Fruit fly (Drosophila melanogaster) whole organism, embryonic: ENCODE results near the gene mia.

ENCODE experiments used
- B-H1 ChIP-seq: fragments of 200-800 bp; sonication (Bioruptor generic); IDR thresholded peaks from 3 replicates; pipeline ENCODE4 v1.3.6; 2022; ENCODE audit warnings: missing biosample characterization, missing genetic modification characterization
- CG12155 ChIP-seq: fragments of 200-800 bp; sonication (Bioruptor generic); optimal IDR thresholded peaks from 3 replicates; lab custom pipeline; 2016; ENCODE audit warnings: missing biosample characterization, missing genetic modification characterization
- CG12942 ChIP-seq: fragments of 200-800 bp; sonication (Bioruptor generic); optimal IDR thresholded peaks from 3 replicates; lab custom pipeline; 2016; ENCODE audit warnings: missing biosample characterization, missing genetic modification characterization
- CG13624 ChIP-seq: fragments of 200-800 bp; sonication (Bioruptor generic); optimal IDR thresholded peaks from 2 replicates; lab custom pipeline; 2016; ENCODE audit warnings: missing biosample characterization, missing genetic modification characterization
- CG14710 ChIP-seq: fragments of 200-800 bp; sonication (Bioruptor generic); optimal IDR thresholded peaks from 3 replicates; lab custom pipeline; 2019; ENCODE audit warnings: missing biosample characterization, mild to moderate bottlenecking, missing genetic modification characterization, moderate library complexity
- CG15514 ChIP-seq: fragments of 200-800 bp; sonication (Bioruptor generic); optimal IDR thresholded peaks from 3 replicates; lab custom pipeline; 2017; ENCODE audit warnings: missing biosample characterization, missing genetic modification characterization, mild to moderate bottlenecking, moderate library complexity, missing genetic modification reagents
- CG17385 ChIP-seq: fragments of 200-800 bp; sonication (Bioruptor generic); optimal IDR thresholded peaks from 3 replicates; lab custom pipeline; 2018; ENCODE audit warnings: missing biosample characterization, mild to moderate bottlenecking, missing genetic modification characterization
- CG18262 ChIP-seq: fragments of 200-800 bp; optimal IDR thresholded peaks from 3 replicates; lab custom pipeline; 2019; ENCODE audit warnings: missing biosample characterization, mild to moderate bottlenecking, missing genetic modification characterization, moderate library complexity
- CG18476 ChIP-seq: fragments of 200-800 bp; sonication (Bioruptor generic); optimal IDR thresholded peaks from 2 replicates; lab custom pipeline; 2016; ENCODE audit warnings: missing biosample characterization, mild to moderate bottlenecking, missing genetic modification characterization
- CG2712 ChIP-seq: fragments of 200-800 bp; optimal IDR thresholded peaks from 3 replicates; lab custom pipeline; 2019; ENCODE audit warnings: missing biosample characterization, mild to moderate bottlenecking, missing genetic modification characterization, moderate library complexity
- CG31441 ChIP-seq: fragments of 200-800 bp; sonication (Bioruptor generic); IDR thresholded peaks from 2 replicates; pipeline ENCODE4 v1.3.6; 2022; ENCODE audit warnings: missing biosample characterization, missing genetic modification characterization
- CG32772 ChIP-seq: fragments of 200-800 bp; sonication (Bioruptor generic); IDR thresholded peaks from 2 replicates; pipeline ENCODE4 v1.3.6; 2022; ENCODE audit warnings: missing biosample characterization, missing genetic modification characterization
- CG3838 ChIP-seq: fragments of 200-800 bp; sonication (Bioruptor generic); optimal IDR thresholded peaks from 3 replicates; lab custom pipeline; 2016; ENCODE audit warnings: missing biosample characterization, missing genetic modification characterization
- CG6765 ChIP-seq: fragments of 200-800 bp; sonication (Bioruptor generic); optimal IDR thresholded peaks from 3 replicates; lab custom pipeline; 2017; ENCODE audit warnings: missing biosample characterization, mild to moderate bottlenecking, missing genetic modification characterization
- CG6791 ChIP-seq: fragments of 200-800 bp; sonication (Bioruptor generic); IDR thresholded peaks from 3 replicates; pipeline ENCODE4 v1.3.6; 2022; ENCODE audit warnings: missing biosample characterization, missing genetic modification characterization; ENCODE audit not compliant: partially characterized antibody
- CG6854 ChIP-seq: fragments of 200-800 bp; sonication (Bioruptor generic); optimal IDR thresholded peaks from 3 replicates; lab custom pipeline; 2017; ENCODE audit warnings: missing biosample characterization, mild to moderate bottlenecking, missing genetic modification characterization
- CG7745 ChIP-seq: fragments of 200-800 bp; sonication (Bioruptor generic); optimal IDR thresholded peaks from 2 replicates; lab custom pipeline; 2018; ENCODE audit warnings: missing biosample characterization, mild to moderate bottlenecking, missing genetic modification characterization, moderate library complexity
- CG8089 ChIP-seq: fragments of 200-800 bp; sonication (Bioruptor generic); optimal IDR thresholded peaks from 3 replicates; lab custom pipeline; 2016; ENCODE audit warnings: missing biosample characterization, missing genetic modification characterization
- CG8290 ChIP-seq, 3 experiments: fragments of 200-800 bp; sonication (Bioruptor generic); optimal IDR thresholded peaks; 2 replicates each; lab custom pipeline; 2016 to 2019; ENCODE audit warnings: missing biosample characterization in 3 of 3, missing genetic modification characterization in 3 of 3, mild to moderate bottlenecking in 2 of 3, moderate library complexity in 1 of 3
- CG9609 ChIP-seq: fragments of 200-800 bp; sonication (Bioruptor generic); optimal IDR thresholded peaks from 3 replicates; lab custom pipeline; 2016; ENCODE audit warnings: missing biosample characterization, missing genetic modification characterization
- Dad ChIP-seq: fragments of 200-800 bp; sonication (Bioruptor generic); optimal IDR thresholded peaks from 3 replicates; lab custom pipeline; 2016; ENCODE audit warnings: missing biosample characterization, missing genetic modification characterization
- Dip2 ChIP-seq: fragments of 200-800 bp; sonication (Bioruptor generic); IDR thresholded peaks from 2 replicates; pipeline ENCODE4 v1.3.6; 2022; ENCODE audit warnings: missing biosample characterization, missing genetic modification characterization
- Elba2 ChIP-seq: fragments of 200-800 bp; sonication (Bioruptor generic); optimal IDR thresholded peaks from 3 replicates; lab custom pipeline; 2016; ENCODE audit warnings: missing biosample characterization, missing genetic modification characterization
- GATAe ChIP-seq: fragments of 200-800 bp; sonication (Bioruptor generic); conservative IDR thresholded peaks from 2 replicates; pipeline ENCODE4 v1.3.6; 2022; ENCODE audit warnings: missing biosample characterization, missing genetic modification characterization
- Hand ChIP-seq: fragments of 200-800 bp; sonication (Bioruptor generic); optimal IDR thresholded peaks from 2 replicates; lab custom pipeline; 2017; ENCODE audit warnings: mild to moderate bottlenecking, missing biosample characterization, missing genetic modification reagents, missing genetic modification characterization
- Hsf ChIP-seq: fragments of 200-800 bp; sonication (Bioruptor generic); optimal IDR thresholded peaks from 3 replicates; lab custom pipeline; 2016; ENCODE audit warnings: missing biosample characterization, missing genetic modification characterization
- NFAT ChIP-seq: fragments of 200-800 bp; sonication (Bioruptor generic); IDR thresholded peaks from 2 replicates; pipeline ENCODE4 v1.3.6; 2022; ENCODE audit warnings: missing biosample characterization, missing genetic modification characterization
- Nf-YA ChIP-seq: fragments of 200-800 bp; sonication (Bioruptor generic); IDR thresholded peaks from 2 replicates; pipeline ENCODE4 v1.3.6; 2022; ENCODE audit warnings: missing biosample characterization, missing genetic modification characterization
- Nf-YC ChIP-seq: fragments of 200-800 bp; optimal IDR thresholded peaks from 3 replicates; lab custom pipeline; 2019; ENCODE audit warnings: missing biosample characterization, mild to moderate bottlenecking, missing genetic modification characterization, moderate library complexity
- NfI ChIP-seq: fragments of 200-800 bp; sonication (Bioruptor generic); optimal IDR thresholded peaks from 3 replicates; lab custom pipeline; 2018; ENCODE audit warnings: missing biosample characterization, mild to moderate bottlenecking, missing genetic modification characterization, moderate library complexity
- Ravus ChIP-seq: fragments of 200-800 bp; sonication (Bioruptor generic); IDR thresholded peaks from 2 replicates; pipeline ENCODE4 v1.3.6; 2022; ENCODE audit warnings: missing biosample characterization, missing genetic modification characterization
- Rx ChIP-seq: fragments of 200-800 bp; sonication (Bioruptor generic); IDR thresholded peaks from 2 replicates; pipeline ENCODE4 v1.3.6; 2022; ENCODE audit warnings: missing biosample characterization, missing genetic modification characterization
- Sry-δ ChIP-seq: fragments of 200-800 bp; sonication (Bioruptor generic); optimal IDR thresholded peaks from 2 replicates; lab custom pipeline; 2016; ENCODE audit warnings: missing biosample characterization, missing genetic modification characterization
- aop ChIP-seq: fragments of 200-800 bp; sonication (Bioruptor generic); IDR thresholded peaks from 2 replicates; pipeline ENCODE4 v1.3.6; 2022; ENCODE audit warnings: missing biosample characterization, missing genetic modification characterization
- az2 ChIP-seq: fragments of 200-800 bp; sonication (Bioruptor generic); optimal IDR thresholded peaks from 3 replicates; lab custom pipeline; 2016; ENCODE audit warnings: missing biosample characterization, missing genetic modification characterization
- caup ChIP-seq: fragments of 200-800 bp; sonication (Bioruptor generic); optimal IDR thresholded peaks from 3 replicates; lab custom pipeline; 2017; ENCODE audit warnings: missing biosample characterization, mild to moderate bottlenecking, missing genetic modification characterization, moderate library complexity; ENCODE audit not compliant: severe bottlenecking
- emc ChIP-seq: fragments of 200-800 bp; sonication (Bioruptor generic); optimal IDR thresholded peaks from 2 replicates; lab custom pipeline; 2016; ENCODE audit warnings: missing biosample characterization, missing genetic modification characterization
- ems ChIP-seq: fragments of 200-800 bp; sonication (Bioruptor generic); optimal IDR thresholded peaks from 3 replicates; lab custom pipeline; 2016; ENCODE audit warnings: missing biosample characterization, missing genetic modification characterization
- gt ChIP-seq: fragments of 200-800 bp; sonication (Bioruptor generic); IDR thresholded peaks from 2 replicates; pipeline ENCODE4 v1.3.6; 2022; ENCODE audit warnings: missing biosample characterization, missing genetic modification characterization
- hbn ChIP-seq: fragments of 200-800 bp; sonication (Bioruptor generic); IDR thresholded peaks from 2 replicates; pipeline ENCODE4 v1.3.6; 2022; ENCODE audit warnings: missing biosample characterization, missing genetic modification characterization; ENCODE audit not compliant: partially characterized antibody
- klu ChIP-seq: fragments of 200-800 bp; sonication (Bioruptor generic); IDR thresholded peaks from 2 replicates; pipeline ENCODE4 v1.3.6; 2022; ENCODE audit warnings: missing biosample characterization, missing genetic modification characterization
- lmd ChIP-seq: fragments of 200-800 bp; sonication (Bioruptor generic); IDR thresholded peaks from 2 replicates; pipeline ENCODE4 v1.3.6; 2022; ENCODE audit warnings: missing biosample characterization, missing genetic modification characterization
- otp ChIP-seq: fragments of 200-800 bp; sonication (Bioruptor generic); IDR thresholded peaks from 3 replicates; pipeline ENCODE4, ENCODE4 v1.3.6; 2022; ENCODE audit warnings: missing biosample characterization, missing genetic modification characterization
- pzg ChIP-seq: fragments of 200-800 bp; sonication (Bioruptor generic); optimal IDR thresholded peaks from 3 replicates; lab custom pipeline; 2018; ENCODE audit warnings: missing biosample characterization, mild to moderate bottlenecking, missing genetic modification characterization, moderate library complexity
- run ChIP-seq: fragments of 200-800 bp; sonication (Bioruptor generic); optimal IDR thresholded peaks from 3 replicates; lab custom pipeline; 2018; ENCODE audit warnings: missing biosample characterization, mild to moderate bottlenecking, missing genetic modification characterization
- schlank ChIP-seq: fragments of 200-800 bp; sonication (Bioruptor generic); optimal IDR thresholded peaks from 2 replicates; lab custom pipeline; 2018; ENCODE audit warnings: missing biosample characterization, mild to moderate bottlenecking, missing genetic modification characterization
- sr ChIP-seq: fragments of 200-800 bp; sonication (Bioruptor generic); IDR thresholded peaks from 3 replicates; pipeline ENCODE4 v1.3.6; 2022; ENCODE audit warnings: missing biosample characterization, missing genetic modification characterization
- tin ChIP-seq: fragments of 200-800 bp; sonication (Bioruptor generic); optimal IDR thresholded peaks from 3 replicates; lab custom pipeline; 2016; ENCODE audit warnings: missing biosample characterization, missing genetic modification characterization
- tna ChIP-seq: fragments of 200-800 bp; sonication (Bioruptor generic); IDR thresholded peaks from 2 replicates; pipeline ENCODE4 v1.3.6; 2022; ENCODE audit warnings: missing biosample characterization, missing genetic modification characterization; ENCODE audit not compliant: partially characterized antibody
- tup ChIP-seq: fragments of 200-800 bp; sonication (Bioruptor generic); optimal IDR thresholded peaks from 2 replicates; lab custom pipeline; 2016; ENCODE audit warnings: missing biosample characterization, mild to moderate bottlenecking, missing genetic modification characterization, moderate library complexity

The mia gene

DNA sequence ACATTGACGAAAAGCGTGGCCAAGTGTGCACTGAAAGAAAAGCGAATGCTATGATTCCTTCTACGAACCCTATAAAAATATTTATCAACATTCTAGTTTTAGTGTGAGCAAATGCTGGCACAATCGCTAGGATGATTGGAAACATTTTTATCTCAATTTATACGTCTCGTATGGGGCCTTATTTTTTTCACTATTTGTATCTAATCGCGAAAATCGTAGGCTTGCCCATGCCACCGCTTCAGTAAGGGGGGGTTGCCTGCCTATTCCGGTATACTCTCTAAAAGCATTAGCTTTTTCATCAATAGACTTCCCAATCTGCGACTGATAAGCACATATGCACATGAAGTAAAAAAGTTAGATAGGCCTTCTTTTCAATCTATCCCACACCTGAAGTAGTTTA is 14.7 kb upstream of the mia start (continued):
- TF ChIP-seq lmd (GFP tag; lab: Robert Waterston, UW) (peak; percentile 86), CG8089 (GFP tag; lab: Kevin White, UChicago) (peak; percentile 53), sr (GFP tag; lab: Robert Waterston, UW) (peak; percentile 70; the same call in 1 of the 3 replicates), pzg (GFP tag; lab: Kevin White, UChicago) (peak; percentile 4), NFAT (GFP tag; lab: Robert Waterston, UW) (peak; percentile 84), Hand (GFP tag; lab: Kevin White, UChicago) (peak; percentile 55), gt (GFP tag; lab: Robert Waterston, UW) (peak; percentile 56; the same call in 1 of the 2 replicates), az2 (GFP tag; lab: Kevin White, UChicago) (peak; percentile 74), Dip2 (no peak), tin (peak; percentile 59), Nf-YA (GFP tag; lab: Robert Waterston, UW) (peak; percentile 78), Elba2 (GFP tag; lab: Kevin White, UChicago) (no peak), hbn (GFP tag; lab: Robert Waterston, UW) (no peak), CG2712 (peak; percentile 77), caup (GFP tag; lab: Kevin White, UChicago) (peak; percentile 85), CG17385 (GFP tag; lab: Kevin White, UChicago) (peak; percentile 83), CG15514 (GFP tag; lab: Kevin White, UChicago) (peak; percentile 80), CG6765 (GFP tag; lab: Kevin White, UChicago) (peak; percentile 58), otp (GFP tag; lab: Robert Waterston, UW) (peak; percentile 85), klu (peak; percentile 45; the same call in 1 of the 2 replicates), Dad (GFP tag; lab: Kevin White, UChicago) (peak; percentile 62), CG32772 (GFP tag; lab: Robert Waterston, UW) (peak; percentile 90), CG12155 (peak; percentile 52), CG6854 (peak; percentile 50), CG14710 (tag; lab: Kevin White, UChicago) (peak; percentile 28), CG3838 (GFP tag; lab: Kevin White, UChicago) (peak; percentile 28), schlank (tag; lab: Kevin White, UChicago) (peak; percentile 69), tup (GFP tag; lab: Kevin White, UChicago) (peak; percentile 63), CG7745 (tag; lab: Kevin White, UChicago) (no peak), GATAe (GFP tag; lab: Robert Waterston, UW) (peak; percentile 94), emc (peak; percentile 63), aop (peak; percentile 74), CG13624 (GFP tag; lab: Kevin White, UChicago) (peak; percentile 58), CG18476 (GFP tag; lab: Kevin White, UChicago) (peak; percentile 65), CG8290 (GFP tag; optimal IDR thresholded peaks at IDR 0.05; lab: Kevin White, UChicago) (no peak), CG8290 (tag; optimal IDR thresholded peaks at IDR 0.05; lab: Kevin White, UChicago) (peak in 1 of 2 experiments; percentile 84), B-H1 (peak; percentile 84), CG9609 (GFP tag; lab: Kevin White, UChicago) (peak; percentile 81), CG12942 (peak; percentile 56), tna (no peak), CG31441 (no peak; the same call in 1 of the 2 replicates), ems (peak; percentile 83), NfI (GFP tag; lab: Kevin White, UChicago) (peak; percentile 81), run (tag; lab: Kevin White, UChicago) (peak; percentile 41), Ravus (GFP tag; lab: Robert Waterston, UW) (peak; percentile 30; the same call in 1 of the 2 replicates), Nf-YC (no peak), Hsf (peak; percentile 76), CG18262 (tag; lab: Kevin White, UChicago) (peak; percentile 72), Rx (GFP tag; lab: Robert Waterston, UW) (peak; percentile 77), Sry-δ (GFP tag; lab: Kevin White, UChicago) (peak; percentile 27), CG6791 (GFP tag; lab: Robert Waterston, UW) (no peak)
